Worm (Caenorhabditis elegans) whole organism, late embryonic: ENCODE measurements around the gene his-39.

Experiments used
- C08G9.2 ChIP-seq: sonication (generic microtip); optimal IDR thresholded peaks from 2 replicates; lab custom pipeline; 2016; ENCODE audit warnings: mild to moderate bottlenecking, missing genetic modification characterization, moderate library complexity, missing compliant biosample characterization
- C38D4.7 ChIP-seq: fragments of 200-800 bp; sonication (Bioruptor generic); optimal IDR thresholded peaks from 2 replicates; lab custom pipeline; 2018; ENCODE audit warnings: mild to moderate bottlenecking, missing genetic modification characterization, moderate library complexity, missing compliant biosample characterization
- K02D7.2 ChIP-seq: sonication (generic microtip); optimal IDR thresholded peaks from 2 replicates; lab custom pipeline; 2017; ENCODE audit warnings: mild to moderate bottlenecking, missing genetic modification characterization, missing compliant biosample characterization
- K09A11.1 ChIP-seq: sonication (generic microtip); optimal IDR thresholded peaks from 2 replicates; lab custom pipeline; 2017; ENCODE audit warnings: antibody characterized with exemption, mild to moderate bottlenecking, missing genetic modification characterization, missing compliant biosample characterization; ENCODE audit not compliant: insufficient read depth
- Y22D7AL.16 ChIP-seq: sonication (generic microtip); optimal IDR thresholded peaks from 2 replicates; lab custom pipeline; 2016; ENCODE audit warnings: missing genetic modification characterization, missing compliant biosample characterization
- ama-1 ChIP-seq: fragments of 150-350 bp; optimal IDR thresholded peaks from 2 replicates; lab custom pipeline; 2014
- ceh-18 ChIP-seq: sonication (generic microtip); optimal IDR thresholded peaks from 2 replicates; lab custom pipeline; 2016; ENCODE audit warnings: missing genetic modification characterization, missing compliant biosample characterization
- ceh-19 ChIP-seq: fragments of 200-800 bp; sonication (Bioruptor generic); optimal IDR thresholded peaks from 2 replicates; lab custom pipeline; 2018; ENCODE audit warnings: mild to moderate bottlenecking, missing genetic modification characterization, missing compliant biosample characterization
- ceh-2 ChIP-seq: sonication (generic microtip); optimal IDR thresholded peaks from 2 replicates; lab custom pipeline; 2016; ENCODE audit warnings: missing genotype, missing genetic modification characterization, missing compliant biosample characterization
- ceh-22 ChIP-seq: sonication (generic microtip); optimal IDR thresholded peaks from 2 replicates; lab custom pipeline; 2017; ENCODE audit warnings: missing biosample characterization, missing genetic modification characterization
- ceh-30 ChIP-seq: fragments of 150-350 bp; optimal IDR thresholded peaks from 2 replicates; lab custom pipeline; 2014; ENCODE audit warnings: missing biosample characterization, missing genetic modification characterization
- ceh-9 ChIP-seq: sonication (generic microtip); optimal IDR thresholded peaks from 2 replicates; lab custom pipeline; 2016; ENCODE audit warnings: mild to moderate bottlenecking, missing genetic modification characterization, inconsistent platforms, missing compliant biosample characterization
- dmd-4 ChIP-seq: sonication (generic microtip); optimal IDR thresholded peaks from 2 replicates; lab custom pipeline; 2016; ENCODE audit warnings: borderline replicate concordance, missing genetic modification characterization, missing compliant biosample characterization
- elt-4 ChIP-seq: sonication (generic microtip); optimal IDR thresholded peaks from 2 replicates; lab custom pipeline; 2016; ENCODE audit warnings: missing genetic modification characterization, missing compliant biosample characterization
- ets-4 ChIP-seq: sonication (generic microtip); optimal IDR thresholded peaks from 2 replicates; lab custom pipeline; 2016; ENCODE audit warnings: missing genetic modification characterization, missing compliant biosample characterization
- eyg-1 ChIP-seq: sonication (generic microtip); optimal IDR thresholded peaks from 2 replicates; lab custom pipeline; 2016; ENCODE audit warnings: missing genotype, missing genetic modification characterization, missing compliant biosample characterization
- fax-1 ChIP-seq: sonication (generic microtip); optimal IDR thresholded peaks from 2 replicates; lab custom pipeline; 2016; ENCODE audit warnings: missing genotype, missing genetic modification characterization, missing compliant biosample characterization
- fkh-10 ChIP-seq: fragments of 150-350 bp; optimal IDR thresholded peaks from 2 replicates; lab custom pipeline; 2014; ENCODE audit warnings: missing biosample characterization, missing genetic modification reagents, missing genetic modification characterization
- fkh-6 ChIP-seq: sonication (generic microtip); optimal IDR thresholded peaks from 2 replicates; lab custom pipeline; 2016; ENCODE audit warnings: missing genetic modification characterization, missing compliant biosample characterization
- gmeb-2 ChIP-seq: sonication (generic microtip); optimal IDR thresholded peaks from 2 replicates; lab custom pipeline; 2016; ENCODE audit warnings: missing genetic modification characterization, inconsistent platforms, missing compliant biosample characterization
- hlh-13 ChIP-seq: fragments of 200-800 bp; sonication (Bioruptor generic); optimal IDR thresholded peaks from 2 replicates; lab custom pipeline; 2018; ENCODE audit warnings: mild to moderate bottlenecking, missing genetic modification characterization, missing compliant biosample characterization
- hlh-15 ChIP-seq: sonication (generic microtip); optimal IDR thresholded peaks from 2 replicates; lab custom pipeline; 2016; ENCODE audit warnings: missing genetic modification characterization, missing compliant biosample characterization
- hlh-6 ChIP-seq: sonication (generic microtip); optimal IDR thresholded peaks from 2 replicates; lab custom pipeline; 2016; ENCODE audit warnings: missing genotype, missing genetic modification characterization, missing compliant biosample characterization
- hlh-8 ChIP-seq: sonication (generic microtip); optimal IDR thresholded peaks from 2 replicates; lab custom pipeline; 2016; ENCODE audit warnings: missing genotype, missing genetic modification characterization, missing compliant biosample characterization
- lin-11 ChIP-seq: fragments of 200-800 bp; sonication (Bioruptor generic); optimal IDR thresholded peaks from 2 replicates; lab custom pipeline; 2018; ENCODE audit warnings: mild to moderate bottlenecking, missing genetic modification characterization, missing compliant biosample characterization
- madf-2 ChIP-seq: sonication (generic microtip); optimal IDR thresholded peaks from 2 replicates; lab custom pipeline; 2017; ENCODE audit warnings: missing genetic modification characterization, missing compliant biosample characterization
- mec-3 ChIP-seq: sonication (generic microtip); optimal IDR thresholded peaks from 2 replicates; lab custom pipeline; 2016; ENCODE audit warnings: borderline replicate concordance, missing genetic modification characterization, missing compliant biosample characterization
- nfya-1 ChIP-seq: sonication (generic microtip); optimal IDR thresholded peaks from 2 replicates; lab custom pipeline; 2017; ENCODE audit warnings: missing genetic modification characterization, mild to moderate bottlenecking, missing compliant biosample characterization, antibody characterized with exemption, moderate library complexity
- nhr-11 ChIP-seq: fragments of 150-350 bp; optimal IDR thresholded peaks from 2 replicates; lab custom pipeline; 2014; ENCODE audit warnings: missing biosample characterization, missing genetic modification characterization
- nhr-232 ChIP-seq: sonication (generic microtip); optimal IDR thresholded peaks from 2 replicates; lab custom pipeline; 2016; ENCODE audit warnings: missing genetic modification characterization, missing compliant biosample characterization
- odd-2 ChIP-seq: sonication (generic microtip); optimal IDR thresholded peaks from 2 replicates; lab custom pipeline; 2017; ENCODE audit warnings: antibody characterized with exemption, mild to moderate bottlenecking, missing genetic modification characterization, missing compliant biosample characterization
- pag-3 ChIP-seq: sonication (generic microtip); optimal IDR thresholded peaks from 2 replicates; lab custom pipeline; 2016; ENCODE audit warnings: missing compliant biosample characterization, missing genetic modification characterization, borderline replicate concordance
- pat-9 ChIP-seq: fragments of 200-800 bp; sonication (Bioruptor generic); optimal IDR thresholded peaks from 2 replicates; lab custom pipeline; 2018; ENCODE audit warnings: mild to moderate bottlenecking, missing genetic modification characterization, moderate library complexity, missing compliant biosample characterization
- pha-4 ChIP-seq: fragments of 150-350 bp; optimal IDR thresholded peaks from 2 replicates; lab custom pipeline; 2018; ENCODE audit warnings: missing biosample characterization, missing genetic modification reagents, missing genetic modification characterization
- pros-1 ChIP-seq: fragments of 150-350 bp; optimal IDR thresholded peaks from 2 replicates; lab custom pipeline; 2014; ENCODE audit warnings: missing biosample characterization, missing genetic modification reagents, missing genetic modification characterization
- ref-2 ChIP-seq: sonication (generic microtip); optimal IDR thresholded peaks from 2 replicates; lab custom pipeline; 2016; ENCODE audit warnings: missing genetic modification characterization, missing compliant biosample characterization
- rnt-1 ChIP-seq: sonication (generic microtip); optimal IDR thresholded peaks from 2 replicates; lab custom pipeline; 2016; ENCODE audit warnings: missing genetic modification characterization, missing compliant biosample characterization
- sox-4 ChIP-seq: sonication (generic microtip); optimal IDR thresholded peaks from 2 replicates; lab custom pipeline; 2017; ENCODE audit warnings: mild to moderate bottlenecking, missing genetic modification characterization, inconsistent platforms, missing compliant biosample characterization
- syd-9 ChIP-seq: sonication (generic microtip); optimal IDR thresholded peaks from 2 replicates; lab custom pipeline; 2016; ENCODE audit warnings: mild to moderate bottlenecking, missing genetic modification characterization, moderate library complexity, missing compliant biosample characterization
- tbx-7 ChIP-seq: sonication (generic microtip); optimal IDR thresholded peaks from 2 replicates; lab custom pipeline; 2016; ENCODE audit warnings: missing genotype, missing genetic modification characterization, missing compliant biosample characterization
- ttx-3 ChIP-seq: sonication (generic microtip); optimal IDR thresholded peaks from 2 replicates; lab custom pipeline; 2016; ENCODE audit warnings: missing genetic modification reagents, missing genetic modification characterization, missing compliant biosample characterization
- unc-42 ChIP-seq: sonication (generic microtip); optimal IDR thresholded peaks from 2 replicates; lab custom pipeline; 2016; ENCODE audit warnings: missing genotype, missing genetic modification characterization, missing compliant biosample characterization
- unc-86 ChIP-seq: sonication (generic microtip); optimal IDR thresholded peaks from 2 replicates; lab custom pipeline; 2016; ENCODE audit warnings: missing genetic modification characterization, missing compliant biosample characterization
- zip-5 ChIP-seq: sonication (generic microtip); optimal IDR thresholded peaks from 2 replicates; lab custom pipeline; 2016; ENCODE audit warnings: missing genetic modification characterization, missing compliant biosample characterization

his-39 gene

ce11 chrV:8500348-8500747 is 36.0 kb upstream of the his-39 start (continued):
- peak; percentile 99 for TF ChIP-seq hlh-13 (GFP tag; lab: Kevin White, UChicago)
- peak; percentile 96 for TF ChIP-seq ets-4
- peak; percentile 95 for TF ChIP-seq K09A11.1 (tag; lab: Kevin White, UChicago)
- peak; percentile 100 for TF ChIP-seq gmeb-2
- peak; percentile 96 for TF ChIP-seq lin-11 (tag; lab: Kevin White, UChicago)
- peak; percentile 97 for TF ChIP-seq hlh-8 (tag; lab: Kevin White, UChicago)
- peak; percentile 98 for TF ChIP-seq ceh-30 (tag; lab: Kevin White, UChicago)
- TF ChIP-seq ttx-3 = peak; percentile 98
- peak; percentile 97 for TF ChIP-seq nhr-232 (tag; lab: Kevin White, UChicago)
- TF ChIP-seq fkh-6 (tag; lab: Kevin White, UChicago) = peak; percentile 98
- peak; percentile 97 for TF ChIP-seq C38D4.7 (GFP tag; lab: Kevin White, UChicago)
- TF ChIP-seq unc-86 (tag; lab: Kevin White, UChicago) = peak; percentile 99
- TF ChIP-seq K02D7.2 = peak; percentile 99
- TF ChIP-seq sox-4 = peak; percentile 100
- peak; percentile 73 for TF ChIP-seq tbx-7
- peak; percentile 99 for TF ChIP-seq mec-3 (tag; lab: Kevin White, UChicago)
- TF ChIP-seq ceh-19 (GFP tag; lab: Kevin White, UChicago) = peak; percentile 99
- peak; percentile 96 for TF ChIP-seq C08G9.2
- TF ChIP-seq hlh-6 = peak; percentile 99
- TF ChIP-seq rnt-1 (tag; lab: Kevin White, UChicago) = peak; percentile 97
- TF ChIP-seq zip-5 (tag; lab: Kevin White, UChicago) = peak; percentile 92

ce11 chrV:8507324-8507723 is 29.0 kb upstream of the his-39 start, which contains the start of gene ZK994.6:
ZK994.6 (minus strand) TSS chrV:8507424.
- TF ChIP-seq Y22D7AL.16 (tag; lab: Kevin White, UChicago) (no peak), fax-1 (tag; lab: Kevin White, UChicago) (no peak), ceh-19 (GFP tag; lab: Kevin White, UChicago) (no peak), K09A11.1 (tag; lab: Kevin White, UChicago) (no peak), hlh-13 (GFP tag; lab: Kevin White, UChicago) (no peak), pros-1 (tag; lab: Kevin White, UChicago) (no peak), C08G9.2 (no peak), mec-3 (tag; lab: Kevin White, UChicago) (no peak), madf-2 (tag; lab: Kevin White, UChicago) (no peak), ref-2 (no peak), unc-42 (no peak), pag-3 (no peak), ceh-30 (tag; lab: Kevin White, UChicago) (no peak), rnt-1 (tag; lab: Kevin White, UChicago) (no peak), zip-5 (tag; lab: Kevin White, UChicago) (no peak), ceh-9 (tag; lab: Kevin White, UChicago) (no peak), ets-4 (no peak), ceh-2 (tag; lab: Kevin White, UChicago) (no peak)

DNA sequence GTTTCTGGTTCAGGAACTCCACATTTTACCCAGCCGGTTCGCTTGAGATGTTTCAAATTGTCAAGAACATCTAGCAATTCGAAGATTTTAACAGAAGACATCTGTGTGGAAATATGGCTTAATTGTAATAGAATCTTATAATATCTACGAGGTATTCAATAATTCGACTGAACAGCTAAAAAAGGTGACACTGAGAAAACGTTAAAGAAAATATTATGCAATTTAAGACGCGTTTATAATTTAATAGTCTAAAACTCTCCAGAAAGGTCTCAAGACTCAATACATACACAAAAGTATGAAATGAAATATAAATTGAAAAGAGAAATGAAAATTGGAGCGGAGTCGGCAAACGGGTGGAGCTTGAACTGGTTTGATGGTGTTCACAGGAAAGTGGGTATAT is 23.0 kb upstream of the his-39 start, which contains the start of gene F45F2.9:
Gene F45F2.9, minus strand, starts transcription at position 101 of the 400 bp plus-strand sequence.
- TF ChIP-seq hlh-15 (tag; lab: Kevin White, UChicago) (no peak), lin-11 (tag; lab: Kevin White, UChicago) (no peak)
- TF ChIP-seq, all 69 proteins: peak for 0

DNA sequence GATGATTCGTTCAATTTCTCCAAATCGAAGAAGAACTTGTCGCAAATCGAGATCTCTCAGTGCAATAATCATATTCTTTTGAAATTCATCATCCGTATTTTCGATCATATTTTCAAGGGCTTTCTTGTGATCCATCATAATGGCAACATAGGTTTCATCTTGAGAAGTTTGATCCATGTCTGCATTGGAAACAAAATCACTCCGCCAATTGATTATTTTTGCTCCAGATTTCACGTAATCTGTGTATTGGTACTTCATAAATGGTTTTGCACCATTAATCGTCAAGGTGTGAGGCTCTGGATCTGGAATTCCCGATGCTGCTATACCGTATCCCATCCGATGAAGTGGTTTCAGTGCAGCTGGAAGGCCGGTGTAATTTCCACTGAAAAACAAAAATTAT is 19.9 kb upstream of the his-39 start:
- TF ChIP-seq hlh-8 (tag; lab: Kevin White, UChicago) (no peak), tbx-7 (no peak), ceh-2 (tag; lab: Kevin White, UChicago) (no peak), fkh-10 (GFP tag; lab: Kevin White, UChicago) (no peak), ceh-30 (tag; lab: Kevin White, UChicago) (no peak), pha-4 (no peak), madf-2 (tag; lab: Kevin White, UChicago) (no peak)

ce11 chrV:8517711-8518110 is 18.6 kb upstream of the his-39 start:
- TF ChIP-seq pat-9 (tag; lab: Kevin White, UChicago) (no peak), eyg-1 (tag; lab: Kevin White, UChicago) (no peak), nhr-11 (tag; lab: Kevin White, UChicago) (no peak), ref-2 (no peak), madf-2 (tag; lab: Kevin White, UChicago) (no peak), nfya-1 (tag; lab: Kevin White, UChicago) (no peak), ceh-22 (tag; lab: Kevin White, UChicago) (no peak), ama-1 (lab: Kevin White, UChicago) (no peak), hlh-6 (no peak), syd-9 (tag; lab: Kevin White, UChicago) (no peak), unc-42 (no peak), elt-4 (tag; lab: Kevin White, UChicago) (no peak), dmd-4 (tag; lab: Kevin White, UChicago) (no peak), nhr-232 (tag; lab: Kevin White, UChicago) (no peak), odd-2 (tag; lab: Kevin White, UChicago) (no peak), ceh-18 (tag; lab: Kevin White, UChicago) (no peak), ceh-9 (tag; lab: Kevin White, UChicago) (no peak), pros-1 (tag; lab: Kevin White, UChicago) (no peak)
